Fruit fly (Drosophila melanogaster) whole organism, embryonic: ENCODE results near the gene Cow.
A peak's percentile ranks its signal among the peaks of the same experiment; 100 is the strongest.

Experiments
- Ada2b ChIP-seq: fragments of 200-800 bp; sonication (Bioruptor generic); IDR thresholded peaks from 2 replicates; pipeline ENCODE4 v1.3.6; 2022; ENCODE audit warnings: missing biosample characterization, missing genetic modification characterization
- Atf6 ChIP-seq: fragments of 200-800 bp; sonication (Bioruptor generic); IDR thresholded peaks from 2 replicates; pipeline ENCODE4 v1.3.6; 2022; ENCODE audit warnings: missing biosample characterization, missing genetic modification characterization
- BtbVII ChIP-seq: fragments of 200-800 bp; sonication (Bioruptor generic); optimal IDR thresholded peaks from 3 replicates; lab custom pipeline; 2017; ENCODE audit warnings: missing biosample characterization, mild to moderate bottlenecking, missing genetic modification characterization
- CG10147 ChIP-seq: fragments of 200-800 bp; sonication (Bioruptor generic); optimal IDR thresholded peaks from 2 replicates; lab custom pipeline; 2019; ENCODE audit warnings: missing biosample characterization, mild to moderate bottlenecking, missing genetic modification characterization, moderate library complexity
- CG10959 ChIP-seq: fragments of 200-800 bp; sonication (Bioruptor generic); IDR thresholded peaks from 2 replicates; pipeline ENCODE4 v1.3.6; 2022; ENCODE audit warnings: missing biosample characterization, missing genetic modification characterization
- CG13424 ChIP-seq: fragments of 200-800 bp; sonication (Bioruptor generic); optimal IDR thresholded peaks from 2 replicates; lab custom pipeline; 2019; ENCODE audit warnings: missing biosample characterization, mild to moderate bottlenecking, missing genetic modification characterization, moderate library complexity
- CG14441 ChIP-seq: fragments of 200-800 bp; sonication (Bioruptor generic); IDR thresholded peaks from 2 replicates; pipeline ENCODE4 v1.3.6; 2022; ENCODE audit warnings: missing biosample characterization, missing genetic modification characterization
- CG15601 ChIP-seq: fragments of 200-800 bp; sonication (Bioruptor generic); optimal IDR thresholded peaks from 3 replicates; lab custom pipeline; 2019; ENCODE audit warnings: missing biosample characterization, mild to moderate bottlenecking, missing genetic modification characterization, moderate library complexity
- CG16863 ChIP-seq: fragments of 200-800 bp; sonication (Bioruptor generic); optimal IDR thresholded peaks from 3 replicates; lab custom pipeline; 2016; ENCODE audit warnings: missing biosample characterization, missing genetic modification characterization
- CG17328 ChIP-seq: fragments of 200-800 bp; sonication (Bioruptor generic); IDR thresholded peaks from 2 replicates; pipeline ENCODE4 v1.3.6; 2022; ENCODE audit warnings: missing biosample characterization, missing genetic modification characterization
- CG1832 ChIP-seq: fragments of 200-800 bp; sonication (Bioruptor generic); optimal IDR thresholded peaks from 2 replicates; lab custom pipeline; 2017; ENCODE audit warnings: missing biosample characterization, mild to moderate bottlenecking, missing genetic modification characterization, inconsistent platforms
- CG3065 ChIP-seq: fragments of 200-800 bp; sonication (Bioruptor generic); optimal IDR thresholded peaks from 2 replicates; lab custom pipeline; 2016; ENCODE audit warnings: missing biosample characterization, missing genetic modification characterization
- CG33213 ChIP-seq: fragments of 200-800 bp; sonication (Bioruptor generic); optimal IDR thresholded peaks from 3 replicates; lab custom pipeline; 2016; ENCODE audit warnings: missing biosample characterization, missing genetic modification characterization
- CG34224 ChIP-seq: fragments of 200-800 bp; sonication (Bioruptor generic); IDR thresholded peaks from 3 replicates; pipeline ENCODE4 v1.3.6; 2022; ENCODE audit warnings: missing biosample characterization, missing genetic modification characterization; ENCODE audit not compliant: partially characterized antibody
- CG5953 ChIP-seq: fragments of 200-800 bp; sonication (Bioruptor generic); IDR thresholded peaks from 2 replicates; pipeline ENCODE4 v1.3.6; 2022; ENCODE audit warnings: missing biosample characterization, missing genetic modification characterization
- CG6854 ChIP-seq: fragments of 200-800 bp; sonication (Bioruptor generic); optimal IDR thresholded peaks from 3 replicates; lab custom pipeline; 2017; ENCODE audit warnings: missing biosample characterization, mild to moderate bottlenecking, missing genetic modification characterization
- D19A ChIP-seq: fragments of 200-800 bp; optimal IDR thresholded peaks from 3 replicates; lab custom pipeline; 2019; ENCODE audit warnings: missing biosample characterization, mild to moderate bottlenecking, missing genetic modification characterization, moderate library complexity
- Doc3 ChIP-seq: fragments of 200-800 bp; sonication (Bioruptor generic); IDR thresholded peaks from 3 replicates; pipeline ENCODE4 v1.3.6; 2022; ENCODE audit warnings: missing biosample characterization, missing genetic modification characterization; ENCODE audit not compliant: partially characterized antibody
- ERR ChIP-seq: fragments of 200-800 bp; sonication (Bioruptor generic); optimal IDR thresholded peaks from 2 replicates; lab custom pipeline; 2016; ENCODE audit warnings: missing biosample characterization, missing genetic modification characterization
- H2.0 ChIP-seq: fragments of 200-800 bp; sonication (Bioruptor generic); IDR thresholded peaks from 2 replicates; pipeline ENCODE4 v1.3.6; 2022; ENCODE audit warnings: missing biosample characterization, missing genetic modification characterization
- HLH3B ChIP-seq: fragments of 200-800 bp; sonication (Bioruptor generic); IDR thresholded peaks from 2 replicates; pipeline ENCODE4 v1.3.6; 2022; ENCODE audit warnings: missing biosample characterization, missing genetic modification characterization
- HLHmδ ChIP-seq: fragments of 200-800 bp; sonication (Bioruptor generic); optimal IDR thresholded peaks from 2 replicates; lab custom pipeline; 2018; ENCODE audit warnings: missing biosample characterization, mild to moderate bottlenecking, missing genetic modification characterization, moderate library complexity
- Lim3 ChIP-seq: fragments of 200-800 bp; sonication (Bioruptor generic); IDR thresholded peaks from 2 replicates; pipeline ENCODE4 v1.3.6; 2022; ENCODE audit warnings: missing biosample characterization, missing genetic modification characterization
- Med ChIP-seq: fragments of 200-800 bp; sonication (Bioruptor generic); peaks from one replicate; lab custom pipeline; 2016; ENCODE audit warnings: missing biosample characterization, missing genetic modification characterization, mild to moderate bottlenecking, inconsistent platforms, moderate library complexity
- Tbp ChIP-seq: fragments of >200 bp; optimal IDR thresholded peaks from 2 replicates; lab custom pipeline; 2018; ENCODE audit warnings: missing biosample characterization, missing genetic modification characterization
- al ChIP-seq: fragments of 200-800 bp; sonication (Bioruptor generic); IDR thresholded peaks from 2 replicates; pipeline ENCODE4 v1.3.6; 2022; ENCODE audit warnings: missing biosample characterization, missing genetic modification characterization
- bcd ChIP-seq: fragments of 200-800 bp; sonication (Bioruptor generic); optimal IDR thresholded peaks from 2 replicates; lab custom pipeline; 2017; ENCODE audit warnings: missing biosample characterization, mild to moderate bottlenecking, missing genetic modification characterization
- chinmo ChIP-seq: fragments of 200-800 bp; sonication (Bioruptor generic); IDR thresholded peaks from 4 replicates; pipeline ENCODE4 v1.3.6; 2022; ENCODE audit warnings: missing biosample characterization, missing genetic modification characterization; ENCODE audit not compliant: partially characterized antibody
- da ChIP-seq: fragments of 200-800 bp; sonication (Bioruptor generic); optimal IDR thresholded peaks from 2 replicates; lab custom pipeline; 2016; ENCODE audit warnings: missing biosample characterization, missing genetic modification characterization
- dati ChIP-seq: fragments of 200-800 bp; sonication (Bioruptor generic); IDR thresholded peaks from 2 replicates; pipeline ENCODE4 v1.3.6; 2022; ENCODE audit warnings: missing biosample characterization, missing genetic modification characterization
- dimm ChIP-seq: fragments of 200-800 bp; sonication (Bioruptor generic); IDR thresholded peaks from 2 replicates; pipeline ENCODE4 v1.3.6; 2022; ENCODE audit warnings: missing biosample characterization, missing genetic modification characterization
- gcm2 ChIP-seq: fragments of 200-800 bp; sonication (Bioruptor generic); optimal IDR thresholded peaks from 2 replicates; lab custom pipeline; 2016; ENCODE audit warnings: missing biosample characterization, missing genetic modification characterization
- grn ChIP-seq: fragments of 200-800 bp; sonication (Bioruptor generic); optimal IDR thresholded peaks from 3 replicates; lab custom pipeline; 2017; ENCODE audit warnings: missing biosample characterization, missing genetic modification characterization
- h ChIP-seq: fragments of >200 bp; optimal IDR thresholded peaks from 2 replicates; lab custom pipeline; 2017
- hkb ChIP-seq, 2 experiments: fragments of 200-800 bp in 1 of 2; fragments of >200 bp in 1 of 2; sonication (Bioruptor generic) in 1 of 2; IDR thresholded peaks in 1 of 2; optimal IDR thresholded peaks in 1 of 2; 2 replicates each; pipeline versions ENCODE4 v1.3.6 to Lab custom; 2017 to 2022; ENCODE audit warnings: missing biosample characterization in 1 of 2, missing genetic modification characterization in 1 of 2
- jumu ChIP-seq: fragments of 200-800 bp; sonication (Bioruptor generic); optimal IDR thresholded peaks from 3 replicates; lab custom pipeline; 2016; ENCODE audit warnings: missing biosample characterization, missing genetic modification characterization
- kah ChIP-seq: fragments of 200-800 bp; sonication (Bioruptor generic); optimal IDR thresholded peaks from 2 replicates; lab custom pipeline; 2018; ENCODE audit warnings: missing biosample characterization, mild to moderate bottlenecking, missing genetic modification characterization
- ken ChIP-seq: fragments of 200-800 bp; sonication (Bioruptor generic); IDR thresholded peaks from 3 replicates; pipeline ENCODE4 v1.3.6; 2022; ENCODE audit warnings: missing biosample characterization, missing genetic modification characterization
- kni ChIP-seq: fragments of 200-800 bp; sonication (Bioruptor generic); optimal IDR thresholded peaks from 3 replicates; lab custom pipeline; 2017; ENCODE audit warnings: mild to moderate bottlenecking, missing biosample characterization, missing genetic modification reagents, missing genetic modification characterization
- lov ChIP-seq, 2 experiments: fragments of 200-800 bp in 1 of 2; fragments of >200 bp in 1 of 2; sonication (Bioruptor generic) in 1 of 2; IDR thresholded peaks in 1 of 2; optimal IDR thresholded peaks in 1 of 2; 2 replicates in 1 of 2; 3 replicates in 1 of 2; pipeline versions ENCODE4 v1.3.6 to Lab custom; 2017 to 2022; ENCODE audit warnings: missing biosample characterization in 1 of 2, missing genetic modification characterization in 1 of 2
- luna ChIP-seq: fragments of 200-800 bp; sonication (Bioruptor generic); optimal IDR thresholded peaks from 2 replicates; lab custom pipeline; 2016; ENCODE audit warnings: missing biosample characterization, missing genetic modification characterization
- maf-S ChIP-seq: fragments of 200-800 bp; sonication (Bioruptor generic); optimal IDR thresholded peaks from 2 replicates; lab custom pipeline; 2016; ENCODE audit warnings: missing biosample characterization, missing genetic modification characterization
- pan ChIP-seq, 4 experiments: fragments of >200 bp in 3 of 4; fragments of 200-800 bp in 1 of 4; sonication (Bioruptor generic) in 1 of 4; optimal IDR thresholded peaks in 3 of 4; IDR thresholded peaks in 1 of 4; 2 replicates each; pipeline versions ENCODE4 v1.3.6 to Lab custom; 2017 to 2022; ENCODE audit warnings: missing biosample characterization in 2 of 4, missing genetic modification characterization in 2 of 4, mixed read lengths in 1 of 4
- pnt ChIP-seq: fragments of 200-800 bp; sonication (Bioruptor generic); optimal IDR thresholded peaks from 3 replicates; lab custom pipeline; 2016; ENCODE audit warnings: missing biosample characterization, missing genetic modification characterization
- rib ChIP-seq: fragments of 200-800 bp; sonication (Bioruptor generic); IDR thresholded peaks from 2 replicates; pipeline ENCODE4 v1.3.6; 2022; ENCODE audit warnings: missing biosample characterization, missing genetic modification characterization
- sima ChIP-seq: fragments of 200-800 bp; sonication (Bioruptor generic); optimal IDR thresholded peaks from 2 replicates; lab custom pipeline; 2016; ENCODE audit warnings: missing biosample characterization, missing genetic modification characterization
- sqz ChIP-seq: fragments of 200-800 bp; sonication (Bioruptor generic); optimal IDR thresholded peaks from 3 replicates; lab custom pipeline; 2018; ENCODE audit warnings: missing biosample characterization, mild to moderate bottlenecking, missing genetic modification characterization
- toy ChIP-seq: fragments of 200-800 bp; sonication (Bioruptor generic); IDR thresholded peaks from 2 replicates; pipeline ENCODE4 v1.3.6; 2022; ENCODE audit warnings: missing biosample characterization, missing genetic modification characterization
- vnd ChIP-seq: fragments of 200-800 bp; sonication (Bioruptor generic); IDR thresholded peaks from 3 replicates; pipeline ENCODE4 v1.3.6; 2022; ENCODE audit warnings: missing biosample characterization, missing genetic modification characterization; ENCODE audit not compliant: partially characterized antibody
- zen2 ChIP-seq: fragments of 200-800 bp; sonication (Bioruptor generic); IDR thresholded peaks from 3 replicates; pipeline ENCODE4 v1.3.6; 2022; ENCODE audit warnings: missing biosample characterization, missing genetic modification characterization; ENCODE audit not compliant: partially characterized antibody

Cow gene

DNA sequence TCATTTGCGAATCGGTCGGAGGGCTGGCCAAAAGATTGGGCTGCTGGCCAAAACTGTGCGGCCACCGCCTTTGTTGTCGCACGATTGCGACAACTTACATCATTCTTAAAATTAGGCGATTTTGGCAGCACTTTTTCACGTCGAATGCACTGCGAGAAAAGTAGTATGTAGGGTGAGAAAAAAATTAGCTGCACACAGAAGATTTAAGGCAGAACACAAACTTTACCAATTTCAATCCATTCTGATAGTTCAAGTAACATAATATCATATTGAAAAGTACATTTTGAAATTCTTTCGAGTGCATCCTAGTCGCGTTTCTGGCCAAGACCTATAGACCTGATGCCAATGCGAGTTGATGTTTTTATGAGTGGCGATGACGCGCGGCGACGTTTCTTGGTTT, 84.0 kb downstream of the Cow start (continued):
- TF ChIP-seq HLHmδ = no peak
- TF ChIP-seq jumu (GFP tag; lab: Kevin White, UChicago) = peak; percentile 18
- peak; percentile 68 for TF ChIP-seq CG14441 (GFP tag; lab: Robert Waterston, UW)
- no peak for TF ChIP-seq Tbp (GFP tag; lab: Kevin White, UChicago)
- TF ChIP-seq CG6854 (GFP tag; lab: Kevin White, UChicago) = no peak
- TF ChIP-seq h (lab: Kevin White, UChicago) = no peak
- peak; percentile 32 for TF ChIP-seq CG16863 (GFP tag; lab: Kevin White, UChicago)
- peak; percentile 84 for TF ChIP-seq al (GFP tag; lab: Robert Waterston, UW)
- no peak for TF ChIP-seq ERR (GFP tag; lab: Kevin White, UChicago)
- TF ChIP-seq Lim3 (GFP tag; lab: Robert Waterston, UW) = no peak
- no peak for TF ChIP-seq D19A (tag; lab: Kevin White, UChicago)
- TF ChIP-seq H2.0 = peak; percentile 45; the same call in 1 of the 2 replicates
- TF ChIP-seq HLH3B (GFP tag; lab: Robert Waterston, UW) = peak; percentile 14; the same call in 1 of the 2 replicates
- no peak for TF ChIP-seq kni (GFP tag; lab: Kevin White, UChicago)
- no peak for TF ChIP-seq kah (GFP tag; lab: Kevin White, UChicago)
- TF ChIP-seq CG13424 (tag; lab: Kevin White, UChicago) = peak; percentile 30
- no peak for TF ChIP-seq CG15601 (tag; lab: Kevin White, UChicago)
- no peak for TF ChIP-seq sima (GFP tag; lab: Kevin White, UChicago)
- no peak for TF ChIP-seq dati (GFP tag; lab: Robert Waterston, UW)
- peak; percentile 50 for TF ChIP-seq rib (GFP tag; lab: Robert Waterston, UW)
- no peak for TF ChIP-seq gcm2 (GFP tag; lab: Kevin White, UChicago)
- no peak for TF ChIP-seq hkb (optimal IDR thresholded peaks at IDR 0.05; lab: Kevin White, UChicago)
- TF ChIP-seq hkb (GFP tag; IDR thresholded peaks at IDR 0.05; lab: Robert Waterston, UW) = no peak
- TF ChIP-seq CG10147 (GFP tag; lab: Kevin White, UChicago) = no peak
- TF ChIP-seq CG17328 (GFP tag; lab: Robert Waterston, UW) = 0 out of 2 replicates have a peak, but pooled peaks have one; percentile 39
- no peak for TF ChIP-seq CG3065 (GFP tag; lab: Kevin White, UChicago)
- no peak for TF ChIP-seq chinmo
- TF ChIP-seq vnd = no peak
- TF ChIP-seq da (GFP tag; lab: Kevin White, UChicago) = no peak
- no peak for TF ChIP-seq CG33213 (GFP tag; lab: Kevin White, UChicago)
- TF ChIP-seq Doc3 (GFP tag; lab: Robert Waterston, UW) = no peak
- no peak for TF ChIP-seq pnt (GFP tag; lab: Kevin White, UChicago)
- TF ChIP-seq zen2 (GFP tag; lab: Robert Waterston, UW) = no peak
- TF ChIP-seq pan (optimal IDR thresholded peaks at IDR 0.05; lab: Kevin White, UChicago) = no peak
- TF ChIP-seq pan (GFP tag; optimal IDR thresholded peaks at IDR 0.05 in 1 of 2, IDR thresholded peaks at IDR 0.05 in 1 of 2) = peak in 1 of 2 experiments; percentile 70
- no peak for TF ChIP-seq dimm (GFP tag; lab: Robert Waterston, UW)
- TF ChIP-seq Atf6 (GFP tag; lab: Robert Waterston, UW) = peak; percentile 69
- TF ChIP-seq toy (GFP tag; lab: Robert Waterston, UW) = peak; percentile 32; the same call in 1 of the 2 replicates
- TF ChIP-seq CG5953 (GFP tag; lab: Robert Waterston, UW) = no peak
- no peak for TF ChIP-seq sqz (GFP tag; lab: Kevin White, UChicago)
- 0 out of 3 replicates have a peak, but pooled peaks have one; percentile 12 for TF ChIP-seq ken (GFP tag; lab: Robert Waterston, UW)
- no peak for TF ChIP-seq lov (optimal IDR thresholded peaks at IDR 0.05; lab: Kevin White, UChicago)
- no peak for TF ChIP-seq lov (GFP tag; IDR thresholded peaks at IDR 0.05; lab: Robert Waterston, UW)
- peak; percentile 96 for TF ChIP-seq Med (GFP tag; lab: Kevin White, UChicago)
- TF ChIP-seq Ada2b = peak; percentile 78
- TF ChIP-seq bcd (GFP tag; lab: Kevin White, UChicago) = peak; percentile 63
- TF ChIP-seq CG1832 = no peak
- no peak for TF ChIP-seq CG10959 (GFP tag; lab: Robert Waterston, UW)
- no peak for TF ChIP-seq BtbVII (GFP tag; lab: Kevin White, UChicago)
- peak; percentile 11 for TF ChIP-seq maf-S (GFP tag; lab: Kevin White, UChicago)
- no peak for TF ChIP-seq CG34224 (GFP tag; lab: Robert Waterston, UW)
- TF ChIP-seq grn (GFP tag; lab: Kevin White, UChicago) = no peak
- TF ChIP-seq luna = peak; percentile 54
